Fruit fly (Drosophila melanogaster) whole organism, prepupa: Measurements from ENCODE around the gene RpLP0.

Experiments used
- Blimp-1 ChIP-seq: fragments of 200-800 bp; sonication (Bioruptor generic); optimal IDR thresholded peaks from 3 replicates; lab custom pipeline; 2017; ENCODE audit warnings: missing biosample characterization, missing genetic modification characterization, mild to moderate bottlenecking, moderate library complexity, missing genetic modification reagents
- CG10669 ChIP-seq: fragments of 200-800 bp; sonication (Bioruptor generic); optimal IDR thresholded peaks from 3 replicates; lab custom pipeline; 2018; ENCODE audit warnings: missing biosample characterization, mild to moderate bottlenecking, missing genetic modification characterization, moderate library complexity
- CG11294 ChIP-seq: fragments of 200-800 bp; sonication (Bioruptor generic); IDR thresholded peaks from 2 replicates; pipeline ENCODE4 v1.3.6; 2022; ENCODE audit warnings: missing biosample characterization, missing genetic modification characterization
- CG11902 ChIP-seq: fragments of 200-800 bp; sonication (Bioruptor generic); optimal IDR thresholded peaks from 3 replicates; lab custom pipeline; 2016; ENCODE audit warnings: missing biosample characterization, missing genetic modification characterization
- CG16779 ChIP-seq: fragments of 200-800 bp; sonication (Bioruptor generic); optimal IDR thresholded peaks from 3 replicates; lab custom pipeline; 2017; ENCODE audit warnings: missing biosample characterization, mild to moderate bottlenecking, missing genetic modification characterization
- CG3032 ChIP-seq: fragments of 200-800 bp; optimal IDR thresholded peaks from 2 replicates; lab custom pipeline; 2019; ENCODE audit warnings: missing biosample characterization, mild to moderate bottlenecking, missing genetic modification characterization, moderate library complexity
- CG31627 ChIP-seq: fragments of 200-800 bp; sonication (Bioruptor generic); optimal IDR thresholded peaks from 3 replicates; lab custom pipeline; 2016; ENCODE audit warnings: missing biosample characterization, missing genetic modification characterization
- CG32006 ChIP-seq: fragments of 200-800 bp; sonication (Bioruptor generic); optimal IDR thresholded peaks from 3 replicates; lab custom pipeline; 2017; ENCODE audit warnings: missing biosample characterization, mild to moderate bottlenecking, missing genetic modification characterization
- CG34406 ChIP-seq: fragments of 200-800 bp; sonication (Bioruptor generic); optimal IDR thresholded peaks from 3 replicates; lab custom pipeline; 2016; ENCODE audit warnings: missing biosample characterization, missing genetic modification characterization
- CG3919 ChIP-seq: fragments of 200-800 bp; sonication (Bioruptor generic); optimal IDR thresholded peaks from 3 replicates; lab custom pipeline; 2016; ENCODE audit warnings: missing biosample characterization, missing genetic modification characterization
- CG6792 ChIP-seq: fragments of 200-800 bp; sonication (Bioruptor generic); optimal IDR thresholded peaks from 3 replicates; lab custom pipeline; 2016; ENCODE audit warnings: missing biosample characterization, missing genetic modification characterization
- CG6808 ChIP-seq: fragments of 200-800 bp; sonication (Bioruptor generic); optimal IDR thresholded peaks from 3 replicates; lab custom pipeline; 2017; ENCODE audit warnings: missing biosample characterization, missing genetic modification characterization, mild to moderate bottlenecking, moderate library complexity, missing genetic modification reagents
- CG8319 ChIP-seq: fragments of 200-800 bp; sonication (Bioruptor generic); optimal IDR thresholded peaks from 3 replicates; lab custom pipeline; 2016; ENCODE audit warnings: missing biosample characterization, missing genetic modification characterization
- CG8632 ChIP-seq: fragments of 200-800 bp; sonication (Bioruptor generic); optimal IDR thresholded peaks from 3 replicates; lab custom pipeline; 2016; ENCODE audit warnings: missing biosample characterization, missing genetic modification characterization
- Eip75B ChIP-seq: fragments of 200-800 bp; sonication (Bioruptor generic); optimal IDR thresholded peaks from 3 replicates; lab custom pipeline; 2016; ENCODE audit warnings: missing biosample characterization, missing genetic modification characterization
- Eip78C ChIP-seq: fragments of 200-800 bp; sonication (Bioruptor generic); peaks from one replicate; lab custom pipeline; 2016; ENCODE audit warnings: missing biosample characterization, missing genetic modification characterization
- Eip93F ChIP-seq: fragments of 200-800 bp; sonication (Bioruptor generic); optimal IDR thresholded peaks from 2 replicates; lab custom pipeline; 2016; ENCODE audit warnings: missing biosample characterization, mild to moderate bottlenecking, missing genetic modification characterization
- Ets21C ChIP-seq: fragments of 200-800 bp; sonication (Bioruptor generic); optimal IDR thresholded peaks from 3 replicates; lab custom pipeline; 2016; ENCODE audit warnings: missing biosample characterization, missing genetic modification characterization
- Ets96B ChIP-seq: fragments of 200-800 bp; optimal IDR thresholded peaks from 2 replicates; lab custom pipeline; 2019; ENCODE audit warnings: missing biosample characterization, mild to moderate bottlenecking, missing genetic modification characterization, moderate library complexity
- Gug ChIP-seq: fragments of 200-800 bp; sonication (Bioruptor generic); IDR thresholded peaks from 2 replicates; pipeline ENCODE4 v1.3.6; 2022; ENCODE audit warnings: missing biosample characterization, missing genetic modification characterization
- Hr38 ChIP-seq: sonication (Bioruptor generic); optimal IDR thresholded peaks from 2 replicates; lab custom pipeline; 2016; ENCODE audit warnings: missing biosample characterization, missing genetic modification characterization
- Hr39 ChIP-seq: fragments of 200-800 bp; sonication (Bioruptor generic); optimal IDR thresholded peaks from 2 replicates; lab custom pipeline; 2016; ENCODE audit warnings: missing biosample characterization, missing genetic modification characterization
- Hr4 ChIP-seq: fragments of 200-800 bp; sonication (Bioruptor generic); optimal IDR thresholded peaks from 3 replicates; lab custom pipeline; 2016; ENCODE audit warnings: missing biosample characterization, missing genetic modification characterization
- Lpt ChIP-seq: fragments of 200-800 bp; sonication (Bioruptor generic); optimal IDR thresholded peaks from 3 replicates; lab custom pipeline; 2016; ENCODE audit warnings: missing biosample characterization, missing genetic modification characterization
- Met ChIP-seq: fragments of 200-800 bp; sonication (Bioruptor generic); optimal IDR thresholded peaks from 3 replicates; lab custom pipeline; 2016; ENCODE audit warnings: missing biosample characterization, missing genetic modification characterization
- OdsH ChIP-seq: fragments of 200-800 bp; sonication (Bioruptor generic); optimal IDR thresholded peaks from 3 replicates; lab custom pipeline; 2016; ENCODE audit warnings: missing biosample characterization, missing genetic modification characterization
- Smox ChIP-seq: fragments of 200-800 bp; sonication (Bioruptor generic); optimal IDR thresholded peaks from 3 replicates; lab custom pipeline; 2016; ENCODE audit warnings: missing biosample characterization, missing genetic modification characterization
- Sox102F ChIP-seq: fragments of 200-800 bp; sonication (Bioruptor generic); optimal IDR thresholded peaks from 2 replicates; lab custom pipeline; 2016; ENCODE audit warnings: missing biosample characterization, mild to moderate bottlenecking, missing genetic modification characterization
- Sox14 ChIP-seq: fragments of 200-800 bp; sonication (Bioruptor generic); optimal IDR thresholded peaks from 3 replicates; lab custom pipeline; 2016; ENCODE audit warnings: missing biosample characterization, missing genetic modification characterization
- Sox15 ChIP-seq: fragments of 200-800 bp; sonication (Bioruptor generic); optimal IDR thresholded peaks from 3 replicates; lab custom pipeline; 2016; ENCODE audit warnings: missing biosample characterization, missing genetic modification characterization
- achi ChIP-seq: fragments of 200-800 bp; sonication (Bioruptor generic); optimal IDR thresholded peaks from 3 replicates; lab custom pipeline; 2016; ENCODE audit warnings: missing biosample characterization, missing genetic modification characterization
- cyc ChIP-seq: fragments of 200-800 bp; sonication (Bioruptor generic); optimal IDR thresholded peaks from 3 replicates; lab custom pipeline; 2016; ENCODE audit warnings: missing biosample characterization, missing genetic modification characterization
- dsx ChIP-seq: fragments of 200-800 bp; optimal IDR thresholded peaks from 3 replicates; lab custom pipeline; 2019; ENCODE audit warnings: missing biosample characterization, mild to moderate bottlenecking, missing genetic modification characterization, moderate library complexity; ENCODE audit not compliant: poor library complexity, severe bottlenecking
- esn ChIP-seq: fragments of 200-800 bp; sonication (Bioruptor generic); optimal IDR thresholded peaks from 2 replicates; lab custom pipeline; 2016; ENCODE audit warnings: missing biosample characterization, mild to moderate bottlenecking, missing genetic modification characterization, moderate library complexity
- fd59A ChIP-seq: fragments of 200-800 bp; sonication (Bioruptor generic); optimal IDR thresholded peaks from 2 replicates; lab custom pipeline; 2017; ENCODE audit warnings: missing biosample characterization, mild to moderate bottlenecking, missing genetic modification characterization, missing genetic modification reagents
- fd85E ChIP-seq: fragments of 200-800 bp; sonication (Bioruptor generic); optimal IDR thresholded peaks from 3 replicates; lab custom pipeline; 2016; ENCODE audit warnings: missing biosample characterization, missing genetic modification characterization
- fkh ChIP-seq: fragments of 200-800 bp; sonication (Bioruptor generic); optimal IDR thresholded peaks from 3 replicates; lab custom pipeline; 2017; ENCODE audit warnings: missing biosample characterization, mild to moderate bottlenecking, missing genetic modification characterization, moderate library complexity
- lz ChIP-seq: fragments of 200-800 bp; sonication (Bioruptor generic); optimal IDR thresholded peaks from 3 replicates; lab custom pipeline; 2016; ENCODE audit warnings: missing biosample characterization, missing genetic modification characterization
- net ChIP-seq: fragments of 200-800 bp; sonication (Bioruptor generic); optimal IDR thresholded peaks from 3 replicates; lab custom pipeline; 2016; ENCODE audit warnings: missing biosample characterization, missing genetic modification characterization
- pdm3 ChIP-seq: fragments of 200-800 bp; sonication (Bioruptor generic); optimal IDR thresholded peaks from 3 replicates; lab custom pipeline; 2016; ENCODE audit warnings: missing biosample characterization, missing genetic modification characterization
- salr ChIP-seq, 2 experiments: fragments of 200-800 bp; sonication (Bioruptor generic); optimal IDR thresholded peaks; 3 replicates each; lab custom pipeline; 2016 to 2018; ENCODE audit warnings: missing biosample characterization in 2 of 2, missing genetic modification characterization in 2 of 2, mild to moderate bottlenecking in 1 of 2
- spab ChIP-seq: fragments of 200-800 bp; sonication (Bioruptor generic); optimal IDR thresholded peaks from 2 replicates; lab custom pipeline; 2017; ENCODE audit warnings: missing biosample characterization, mild to moderate bottlenecking, missing genetic modification characterization, missing genetic modification reagents
- ss ChIP-seq, 2 experiments: fragments of 200-800 bp; sonication (Bioruptor generic); optimal IDR thresholded peaks; 2 replicates in 1 of 2; 3 replicates in 1 of 2; lab custom pipeline; 2017 to 2018; ENCODE audit warnings: mild to moderate bottlenecking in 2 of 2, missing biosample characterization in 2 of 2, missing genetic modification characterization in 2 of 2, moderate library complexity in 1 of 2
- svp ChIP-seq: fragments of 200-800 bp; sonication (Bioruptor generic); peaks from one replicate; lab custom pipeline; 2016; ENCODE audit warnings: missing biosample characterization, missing genetic modification characterization
- topi ChIP-seq: fragments of 200-800 bp; sonication (Bioruptor generic); optimal IDR thresholded peaks from 3 replicates; lab custom pipeline; 2016; ENCODE audit warnings: missing biosample characterization, missing genetic modification characterization

RpLP0 gene

dm6 chr3L:22072824-22073223 is 2.8 kb upstream of the RpLP0 start:
- TF ChIP-seq Eip93F (GFP tag; lab: Kevin White, UChicago), result no peak
- peak; percentile 35 for TF ChIP-seq Met (GFP tag; lab: Kevin White, UChicago)
- peak; percentile 32 for TF ChIP-seq CG32006 (GFP tag; lab: Kevin White, UChicago)
- TF ChIP-seq CG8319, result peak; percentile 7
- no peak for TF ChIP-seq CG3919 (GFP tag; lab: Kevin White, UChicago)
- peak; percentile 3 for TF ChIP-seq pdm3 (GFP tag; lab: Kevin White, UChicago)
- no peak for TF ChIP-seq fd59A
- no peak for TF ChIP-seq Ets21C (GFP tag; lab: Kevin White, UChicago)
- TF ChIP-seq salr (GFP tag; optimal IDR thresholded peaks at IDR 0.05; lab: Kevin White, UChicago), result no peak
- TF ChIP-seq Hr4 (GFP tag; lab: Kevin White, UChicago), result peak; percentile 34
- TF ChIP-seq cyc (GFP tag; lab: Kevin White, UChicago), result peak; percentile 13
- TF ChIP-seq svp, result peak; percentile 49
- TF ChIP-seq achi (GFP tag; lab: Kevin White, UChicago), result peak; percentile 17
- peak; percentile 35 for TF ChIP-seq CG31627
- peak; percentile 1 for TF ChIP-seq Smox
- no peak for TF ChIP-seq Hr38 (GFP tag; lab: Kevin White, UChicago)
- TF ChIP-seq Hr39 (GFP tag; lab: Kevin White, UChicago), result peak; percentile 36
- TF ChIP-seq Eip78C (GFP tag; lab: Kevin White, UChicago), result peak; percentile 74

- TF ChIP-seq Blimp-1 (no peak), achi (GFP tag; lab: Kevin White, UChicago) (peak; percentile 58), Eip78C (GFP tag; lab: Kevin White, UChicago) (peak; percentile 63), CG3919 (GFP tag; lab: Kevin White, UChicago) (peak; percentile 30), Sox14 (GFP tag; lab: Kevin White, UChicago) (peak; percentile 14), Hr39 (GFP tag; lab: Kevin White, UChicago) (peak; percentile 32), dsx (GFP tag; lab: Kevin White, UChicago) (peak; percentile 44), Eip75B (no peak), esn (GFP tag; lab: Kevin White, UChicago) (peak; percentile 19), svp (peak; percentile 62)
Observed at dm6 chr3L:22074347-22074971, 1.2 kb upstream of the RpLP0 start, which contains the start of gene CG7133. Gene CG7133 (minus strand): TSS chr3L:22074523.

- peak; percentile 79 for TF ChIP-seq CG31627
- TF ChIP-seq Lpt (GFP tag; lab: Kevin White, UChicago), result peak; percentile 38
- TF ChIP-seq fkh, result no peak
- no peak for TF ChIP-seq Blimp-1
- TF ChIP-seq Met (GFP tag; lab: Kevin White, UChicago), result peak; percentile 76
- no peak for TF ChIP-seq CG16779 (tag; lab: Kevin White, UChicago)
- peak; percentile 76 for TF ChIP-seq net (GFP tag; lab: Kevin White, UChicago)
- TF ChIP-seq CG10669 (GFP tag; lab: Kevin White, UChicago), result peak; percentile 54
- TF ChIP-seq Gug (GFP tag; lab: Robert Waterston, UW), result 0 out of 2 replicates have a peak, but pooled peaks have one; percentile 27
- TF ChIP-seq CG32006 (GFP tag; lab: Kevin White, UChicago), result peak; percentile 72
- TF ChIP-seq Ets96B (tag; lab: Kevin White, UChicago), result peak; percentile 63
- no peak for TF ChIP-seq fd85E
- TF ChIP-seq topi, result peak; percentile 78
- TF ChIP-seq CG11902, result peak; percentile 44
- TF ChIP-seq CG8319, result peak; percentile 45
- TF ChIP-seq lz (GFP tag; lab: Kevin White, UChicago), result peak; percentile 75
- TF ChIP-seq Sox15 (GFP tag; lab: Kevin White, UChicago), result peak; percentile 49
- peak; percentile 82 for TF ChIP-seq Sox102F (GFP tag; lab: Kevin White, UChicago)
- TF ChIP-seq fd59A, result no peak
- peak; percentile 58 for TF ChIP-seq CG8632 (GFP tag; lab: Kevin White, UChicago)
- TF ChIP-seq spab (GFP tag; lab: Kevin White, UChicago), result peak; percentile 32
- peak; percentile 18; the same call in 1 of the 2 replicates for TF ChIP-seq CG11294 (GFP tag; lab: Robert Waterston, UW)
- peak; percentile 70 for TF ChIP-seq OdsH (GFP tag; lab: Kevin White, UChicago)
- peak; percentile 69 for TF ChIP-seq achi (GFP tag; lab: Kevin White, UChicago)
- TF ChIP-seq CG6792 (GFP tag; lab: Kevin White, UChicago), result peak; percentile 65
- TF ChIP-seq CG3032 (tag; lab: Kevin White, UChicago), result peak; percentile 56
- TF ChIP-seq ss (GFP tag; optimal IDR thresholded peaks at IDR 0.05; lab: Kevin White, UChicago), result peak; percentile 35 to 57
- peak; percentile 50 for TF ChIP-seq CG6808 (GFP tag; lab: Kevin White, UChicago)
- TF ChIP-seq CG34406 (GFP tag; lab: Kevin White, UChicago), result peak; percentile 66
- peak; percentile 72 for TF ChIP-seq pdm3 (GFP tag; lab: Kevin White, UChicago)
- peak; percentile 74 for TF ChIP-seq Hr39 (GFP tag; lab: Kevin White, UChicago)
- TF ChIP-seq Sox14 (GFP tag; lab: Kevin White, UChicago), result peak; percentile 78
Observed at dm6 chr3L:22078063-22078462, 2.4 kb downstream of the RpLP0 start.
